Fruit fly (Drosophila melanogaster): ENCODE data around the gene CG43391.

CG43391 gene

DNA sequence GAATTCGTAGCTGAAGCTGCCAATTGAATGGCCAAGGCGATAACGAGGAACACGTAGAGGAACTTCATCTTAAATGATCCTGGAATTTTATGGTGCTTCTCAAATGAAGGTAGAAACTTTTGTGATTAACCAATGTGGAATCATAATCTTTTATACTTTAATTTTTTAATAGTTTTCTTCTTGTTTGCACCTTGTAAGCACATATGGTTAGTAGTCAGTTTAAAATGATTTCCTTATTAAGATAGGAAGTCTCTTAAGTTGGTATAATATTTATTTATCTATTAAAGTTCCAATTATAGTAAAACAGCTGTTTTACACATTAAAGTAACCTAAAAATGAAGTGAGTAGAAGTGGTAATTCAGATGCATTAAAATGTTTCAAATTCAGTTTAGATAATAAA lies at the start of gene CG43391:
TSS of gene CG43391 (minus strand) at position 101 of the 400 bp plus-strand sequence.
- no peak for TF ChIP-seq CG12744 (GFP tag; optimal IDR thresholded peaks at IDR 0.05)
- TF ChIP-seq sr (GFP tag; IDR thresholded peaks at IDR 0.05) = no peak
- TF ChIP-seq CG7357 (GFP tag; IDR thresholded peaks at IDR 0.05) = no peak
- no peak for TF ChIP-seq otp (GFP tag; IDR thresholded peaks at IDR 0.05)
- no peak for TF ChIP-seq CG10462 (GFP tag; optimal IDR thresholded peaks at IDR 0.05)
- TF ChIP-seq CG7963 (GFP tag; IDR thresholded peaks at IDR 0.05; ENCODE audit: partially characterized antibody) = no peak
- no peak for TF ChIP-seq ranshi (GFP tag; IDR thresholded peaks at IDR 0.05)
- no peak for TF ChIP-seq CG8478 (optimal IDR thresholded peaks at IDR 0.05)
- TF ChIP-seq NfI (GFP tag; optimal IDR thresholded peaks at IDR 0.05) = no peak

DNA sequence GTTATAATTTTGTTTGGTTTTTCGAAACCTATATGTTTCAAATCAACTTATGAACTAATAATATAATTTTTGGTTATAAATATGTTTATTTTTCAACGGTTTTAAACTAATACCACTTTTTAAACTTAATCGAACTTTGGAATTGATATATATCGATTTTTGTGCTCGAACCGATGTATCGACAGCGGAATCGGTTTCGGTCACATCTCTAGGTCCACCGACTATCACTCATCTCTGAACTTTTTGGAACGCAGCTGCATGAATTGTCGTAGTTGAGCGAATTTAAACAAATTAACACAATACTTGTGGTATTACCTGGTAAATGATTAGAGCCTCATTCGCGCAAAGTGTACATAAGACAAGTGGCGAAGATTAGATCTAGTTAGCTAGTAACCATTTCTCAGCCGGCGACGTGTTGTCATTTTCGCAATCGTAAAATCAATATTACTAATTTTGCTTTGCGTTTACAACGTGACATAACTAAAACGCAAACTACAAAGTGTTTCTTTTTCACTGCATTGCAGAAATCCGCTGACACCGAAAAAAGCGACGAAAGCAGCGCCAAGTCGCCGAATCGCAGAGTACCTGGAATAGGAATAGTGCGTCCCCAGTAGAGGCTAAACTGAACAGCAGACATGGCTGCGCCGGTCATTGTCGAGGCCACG lies 47.1 kb upstream of the CG43391 start, which contains the start of gene Apt1:
TSS of gene Apt1 (plus strand) at position 219 of the 665 bp plus-strand sequence.
- TF ChIP-seq Blimp-1 (GFP tag; optimal IDR thresholded peaks at IDR 0.05) (no peak), Sox102F (GFP tag; optimal IDR thresholded peaks at IDR 0.05) (no peak), CG18011 (GFP tag; optimal IDR thresholded peaks at IDR 0.05) (no peak), maf-S (GFP tag; optimal IDR thresholded peaks at IDR 0.05) (no peak), Nf-YB (GFP tag; optimal IDR thresholded peaks at IDR 0.05) (no peak), pho (GFP tag; optimal IDR thresholded peaks at IDR 0.05) (no peak), pita (GFP tag; optimal IDR thresholded peaks at IDR 0.05) (no peak), HmgZ (tag; optimal IDR thresholded peaks at IDR 0.05) (peak; percentile 36), CG6765 (GFP tag; optimal IDR thresholded peaks at IDR 0.05) (no peak), tin (GFP tag; optimal IDR thresholded peaks at IDR 0.05) (no peak), CG12299 (tag; optimal IDR thresholded peaks at IDR 0.05) (no peak), chinmo (GFP tag; IDR thresholded peaks at IDR 0.05; ENCODE audit: partially characterized antibody) (peak; percentile 87; the same call in 2 of the 4 replicates), CrebB (tag; optimal IDR thresholded peaks at IDR 0.05) (no peak), aop (GFP tag; IDR thresholded peaks at IDR 0.05) (no peak), pan (optimal IDR thresholded peaks at IDR 0.05) (no peak), pan (GFP tag; optimal IDR thresholded peaks at IDR 0.05 in 1 of 2, IDR thresholded peaks at IDR 0.05 in 1 of 2) (no peak), Nf-YC (tag; optimal IDR thresholded peaks at IDR 0.05) (no peak), salm (tag; optimal IDR thresholded peaks at IDR 0.05) (no peak), ash1 (GFP tag; optimal IDR thresholded peaks at IDR 0.05) (no peak), fu2 (GFP tag; optimal IDR thresholded peaks at IDR 0.05) (no peak), mam (GFP tag; optimal IDR thresholded peaks at IDR 0.05) (no peak), E2f1 (GFP tag; IDR thresholded peaks at IDR 0.05) (no peak), cwo (GFP tag; optimal IDR thresholded peaks at IDR 0.05) (no peak), HHEX (GFP tag; optimal IDR thresholded peaks at IDR 0.05) (no peak), cad (GFP tag; optimal IDR thresholded peaks at IDR 0.05) (no peak), CG5245 (GFP tag; optimal IDR thresholded peaks at IDR 0.05) (no peak), pum (GFP tag; optimal IDR thresholded peaks at IDR 0.05) (no peak), Jarid2 (GFP tag; optimal IDR thresholded peaks at IDR 0.05) (no peak), CG9876 (GFP tag; optimal IDR thresholded peaks at IDR 0.05) (no peak), CG10366 (GFP tag; IDR thresholded peaks at IDR 0.05) (no peak), pnt (GFP tag; optimal IDR thresholded peaks at IDR 0.05) (no peak), stwl (tag; optimal IDR thresholded peaks at IDR 0.05) (peak; percentile 88), gsb-n (tag; optimal IDR thresholded peaks at IDR 0.05) (no peak), CG7372 (GFP tag; IDR thresholded peaks at IDR 0.05) (no peak), chm (GFP tag; IDR thresholded peaks at IDR 0.05) (no peak), CG4328 (GFP tag; optimal IDR thresholded peaks at IDR 0.05) (no peak), CG11247 (GFP tag; IDR thresholded peaks at IDR 0.05) (no peak), CG31388 (GFP tag; optimal IDR thresholded peaks at IDR 0.05) (no peak), CG9932 (GFP tag; IDR thresholded peaks at IDR 0.05) (peak; percentile 58; the same call in 1 of the 2 replicates), gsb (GFP tag; IDR thresholded peaks at IDR 0.05) (no peak), Taf1 (GFP tag; IDR thresholded peaks at IDR 0.05) (no peak), Fer1 (GFP tag; optimal IDR thresholded peaks at IDR 0.05) (peak; percentile 1)
